Worm (Caenorhabditis elegans) whole organism, L4/young adult: ENCODE measurements around the gene H40L08.9.

Source experiments
- W03F9.2 ChIP-seq: fragments of 150-350 bp; optimal IDR thresholded peaks from 2 replicates; lab custom pipeline; 2014; ENCODE audit warnings: missing biosample characterization, missing genetic modification characterization
- dao-5 ChIP-seq: sonication (generic microtip); optimal IDR thresholded peaks from 2 replicates; lab custom pipeline; 2016; ENCODE audit warnings: missing genotype, missing genetic modification characterization, moderate library complexity, missing compliant biosample characterization
- him-1 ChIP-seq: sonication (generic microtip); optimal IDR thresholded peaks from 2 replicates; lab custom pipeline; 2016; ENCODE audit warnings: missing genotype, missing genetic modification reagents, missing genetic modification characterization, missing compliant biosample characterization

DNA sequence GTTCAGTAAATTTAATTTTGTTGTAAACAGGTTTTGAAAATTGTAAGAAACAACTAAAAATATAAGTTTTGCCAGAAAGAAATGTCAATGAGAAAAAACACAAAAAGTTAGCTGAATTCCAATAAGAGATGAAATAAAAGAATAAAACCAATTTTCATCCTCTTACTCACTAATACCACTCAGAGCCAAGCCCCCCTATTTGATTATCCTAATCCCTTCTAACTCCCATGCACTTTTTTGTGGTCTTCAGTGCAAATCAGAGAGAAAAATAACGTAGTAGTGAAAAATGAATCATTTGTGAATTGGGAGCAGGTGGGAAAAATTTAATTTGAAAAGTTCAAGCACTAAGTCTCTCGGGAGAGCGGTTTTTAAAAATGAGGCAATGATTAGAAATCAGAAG lies 34.9 kb downstream of the H40L08.9 start:
- no peak for TF ChIP-seq W03F9.2
- no peak for TF ChIP-seq him-1 (tag; lab: Kevin White, UChicago)
- TF ChIP-seq dao-5 (tag; lab: Kevin White, UChicago): no peak
